Fruit fly (Drosophila melanogaster) whole organism, embryonic: ENCODE results near the gene CG7906.
A peak's percentile ranks its signal among the peaks of the same experiment; 100 is the strongest.

Experiments used
- BtbVII ChIP-seq: fragments of 200-800 bp; sonication (Bioruptor generic); optimal IDR thresholded peaks from 3 replicates; lab custom pipeline; 2017; ENCODE audit warnings: missing biosample characterization, mild to moderate bottlenecking, missing genetic modification characterization
- CG11456 ChIP-seq: fragments of 200-800 bp; sonication (Bioruptor generic); IDR thresholded peaks from 3 replicates; pipeline ENCODE4 v1.3.6; 2022; ENCODE audit warnings: missing biosample characterization, missing genetic modification characterization
- CG12155 ChIP-seq: fragments of 200-800 bp; sonication (Bioruptor generic); optimal IDR thresholded peaks from 3 replicates; lab custom pipeline; 2016; ENCODE audit warnings: missing biosample characterization, missing genetic modification characterization
- CG13287 ChIP-seq: fragments of 200-800 bp; sonication (Bioruptor generic); IDR thresholded peaks from 2 replicates; pipeline ENCODE4 v1.3.6; 2022; ENCODE audit warnings: missing biosample characterization, missing genetic modification characterization; ENCODE audit not compliant: partially characterized antibody
- CG13894 ChIP-seq: fragments of 200-800 bp; sonication (Bioruptor generic); optimal IDR thresholded peaks from 3 replicates; lab custom pipeline; 2018; ENCODE audit warnings: missing biosample characterization, mild to moderate bottlenecking, missing genetic modification characterization, moderate library complexity
- CG14014 ChIP-seq: fragments of 200-800 bp; sonication (Bioruptor generic); IDR thresholded peaks from 2 replicates; pipeline ENCODE4 v1.3.6; 2022; ENCODE audit warnings: missing biosample characterization, missing genetic modification characterization
- CG14667 ChIP-seq: fragments of 200-800 bp; sonication (Bioruptor generic); IDR thresholded peaks from 2 replicates; pipeline ENCODE4 v1.3.6; 2022; ENCODE audit warnings: missing biosample characterization, missing genetic modification characterization
- CG16813 ChIP-seq: fragments of 200-800 bp; sonication (Bioruptor generic); IDR thresholded peaks from 3 replicates; pipeline ENCODE4 v1.3.6; 2022; ENCODE audit warnings: missing biosample characterization, missing genetic modification characterization; ENCODE audit not compliant: partially characterized antibody
- CG18011 ChIP-seq: fragments of 200-800 bp; sonication (Bioruptor generic); optimal IDR thresholded peaks from 2 replicates; lab custom pipeline; 2017; ENCODE audit warnings: missing biosample characterization, missing genetic modification characterization, mild to moderate bottlenecking, moderate library complexity, missing genotype
- CG30403 ChIP-seq: fragments of 200-800 bp; sonication (Bioruptor generic); optimal IDR thresholded peaks from 3 replicates; lab custom pipeline; 2016; ENCODE audit warnings: missing biosample characterization, missing genetic modification characterization
- CG3281 ChIP-seq: fragments of 200-800 bp; sonication (Bioruptor generic); optimal IDR thresholded peaks from 3 replicates; lab custom pipeline; 2017; ENCODE audit warnings: missing biosample characterization, mild to moderate bottlenecking, missing genetic modification characterization
- CG33213 ChIP-seq: fragments of 200-800 bp; sonication (Bioruptor generic); optimal IDR thresholded peaks from 3 replicates; lab custom pipeline; 2016; ENCODE audit warnings: missing biosample characterization, missing genetic modification characterization
- CG3838 ChIP-seq: fragments of 200-800 bp; sonication (Bioruptor generic); optimal IDR thresholded peaks from 3 replicates; lab custom pipeline; 2016; ENCODE audit warnings: missing biosample characterization, missing genetic modification characterization
- CG42726 ChIP-seq: fragments of 200-800 bp; sonication (Bioruptor generic); IDR thresholded peaks from 2 replicates; pipeline ENCODE4 v1.3.6; 2022; ENCODE audit warnings: missing biosample characterization, missing genetic modification characterization; ENCODE audit not compliant: partially characterized antibody
- CG4328 ChIP-seq: fragments of 200-800 bp; sonication (Bioruptor generic); optimal IDR thresholded peaks from 3 replicates; lab custom pipeline; 2017; ENCODE audit warnings: missing biosample characterization, missing genetic modification reagents, missing genetic modification characterization
- CG4424 ChIP-seq: fragments of 200-800 bp; sonication (Bioruptor generic); optimal IDR thresholded peaks from 3 replicates; lab custom pipeline; 2016; ENCODE audit warnings: missing biosample characterization, missing genetic modification characterization
- CG5245 ChIP-seq: fragments of 200-800 bp; sonication (Bioruptor generic); optimal IDR thresholded peaks from 3 replicates; lab custom pipeline; 2016; ENCODE audit warnings: missing biosample characterization, missing genetic modification characterization
- CG7745 ChIP-seq: fragments of 200-800 bp; sonication (Bioruptor generic); optimal IDR thresholded peaks from 2 replicates; lab custom pipeline; 2018; ENCODE audit warnings: missing biosample characterization, mild to moderate bottlenecking, missing genetic modification characterization, moderate library complexity
- CG7963 ChIP-seq: fragments of 200-800 bp; sonication (Bioruptor generic); IDR thresholded peaks from 3 replicates; pipeline ENCODE4 v1.3.6; 2022; ENCODE audit warnings: missing biosample characterization, missing genetic modification characterization; ENCODE audit not compliant: partially characterized antibody
- CG8944 ChIP-seq: fragments of 200-800 bp; sonication (Bioruptor generic); optimal IDR thresholded peaks from 3 replicates; lab custom pipeline; 2016; ENCODE audit warnings: missing biosample characterization, missing genetic modification characterization
- CHES-1-like ChIP-seq: fragments of 200-800 bp; sonication (Bioruptor generic); optimal IDR thresholded peaks from 2 replicates; lab custom pipeline; 2016; ENCODE audit warnings: missing biosample characterization, missing genetic modification characterization
- Dad ChIP-seq: fragments of 200-800 bp; sonication (Bioruptor generic); optimal IDR thresholded peaks from 3 replicates; lab custom pipeline; 2016; ENCODE audit warnings: missing biosample characterization, missing genetic modification characterization
- Dek ChIP-seq: fragments of 200-800 bp; sonication (Bioruptor generic); optimal IDR thresholded peaks from 3 replicates; lab custom pipeline; 2019; ENCODE audit warnings: missing biosample characterization, mild to moderate bottlenecking, missing genetic modification characterization, moderate library complexity
- Drgx ChIP-seq: fragments of 200-800 bp; sonication (Bioruptor generic); IDR thresholded peaks from 2 replicates; pipeline ENCODE4 v1.3.6; 2022; ENCODE audit warnings: missing biosample characterization, missing genetic modification characterization
- Gug ChIP-seq: fragments of 200-800 bp; sonication (Bioruptor generic); IDR thresholded peaks from 4 replicates; pipeline ENCODE4 v1.3.6; 2022; ENCODE audit warnings: missing biosample characterization, missing genetic modification characterization
- Hsf ChIP-seq: fragments of 200-800 bp; sonication (Bioruptor generic); optimal IDR thresholded peaks from 3 replicates; lab custom pipeline; 2016; ENCODE audit warnings: missing biosample characterization, missing genetic modification characterization
- Pdp1 ChIP-seq, 2 experiments: fragments of 200-800 bp; sonication (Bioruptor generic); optimal IDR thresholded peaks; 3 replicates each; lab custom pipeline; 2016; ENCODE audit warnings: missing biosample characterization in 2 of 2, missing genetic modification characterization in 2 of 2, mild to moderate bottlenecking in 1 of 2, moderate library complexity in 1 of 2
- Sox102F ChIP-seq: fragments of 200-800 bp; sonication (Bioruptor generic); optimal IDR thresholded peaks from 2 replicates; lab custom pipeline; 2018; ENCODE audit warnings: missing biosample characterization, mild to moderate bottlenecking, missing genetic modification characterization, moderate library complexity
- Trl ChIP-seq, 3 experiments: fragments of >200 bp in 2 of 3; fragments of 200-800 bp in 1 of 3; sonication (Bioruptor generic) in 1 of 3; optimal IDR thresholded peaks; 2 replicates in 1 of 3; 3 replicates in 2 of 3; lab custom pipeline; 2016 to 2017; ENCODE audit warnings: missing biosample characterization in 1 of 3, missing genetic modification characterization in 1 of 3
- al ChIP-seq: fragments of 200-800 bp; sonication (Bioruptor generic); IDR thresholded peaks from 2 replicates; pipeline ENCODE4 v1.3.6; 2022; ENCODE audit warnings: missing biosample characterization, missing genetic modification characterization
- ase ChIP-seq: fragments of 200-800 bp; sonication (Bioruptor generic); IDR thresholded peaks from 3 replicates; pipeline ENCODE4 v1.3.6; 2022; ENCODE audit warnings: missing biosample characterization, missing genetic modification characterization
- bsh ChIP-seq, 2 experiments: fragments of 200-800 bp; sonication (Bioruptor generic); optimal IDR thresholded peaks; 2 replicates each; lab custom pipeline; 2017 to 2018; ENCODE audit warnings: mild to moderate bottlenecking in 2 of 2, missing biosample characterization in 2 of 2, missing genetic modification characterization in 2 of 2, moderate library complexity in 1 of 2
- cg ChIP-seq: fragments of 200-800 bp; sonication (Bioruptor generic); optimal IDR thresholded peaks from 3 replicates; lab custom pipeline; 2019; ENCODE audit warnings: missing biosample characterization, mild to moderate bottlenecking, missing genetic modification characterization, moderate library complexity
- chn ChIP-seq: fragments of 200-800 bp; sonication (Bioruptor generic); optimal IDR thresholded peaks from 2 replicates; lab custom pipeline; 2016; ENCODE audit warnings: missing biosample characterization, missing genetic modification characterization
- disco-r ChIP-seq: fragments of 200-800 bp; sonication (Bioruptor generic); optimal IDR thresholded peaks from 2 replicates; lab custom pipeline; 2016; ENCODE audit warnings: missing biosample characterization, missing genetic modification characterization
- eve ChIP-seq, 2 experiments: fragments of >200 bp; optimal IDR thresholded peaks; 2 replicates each; lab custom pipeline; 2017; ENCODE audit warnings: missing biosample characterization in 2 of 2, missing genetic modification characterization in 2 of 2
- fd64A ChIP-seq: fragments of 200-800 bp; sonication (Bioruptor generic); optimal IDR thresholded peaks from 3 replicates; lab custom pipeline; 2018; ENCODE audit warnings: missing biosample characterization, mild to moderate bottlenecking, missing genetic modification characterization
- gsb-n ChIP-seq: fragments of 200-800 bp; sonication (Bioruptor generic); optimal IDR thresholded peaks from 3 replicates; lab custom pipeline; 2018; ENCODE audit warnings: missing biosample characterization, mild to moderate bottlenecking, missing genetic modification characterization
- hth ChIP-seq: fragments of >200 bp; optimal IDR thresholded peaks from 2 replicates; lab custom pipeline; 2017; ENCODE audit warnings: inconsistent platforms
- jing ChIP-seq: fragments of 200-800 bp; sonication (Bioruptor generic); optimal IDR thresholded peaks from 2 replicates; lab custom pipeline; 2018; ENCODE audit warnings: missing biosample characterization, mild to moderate bottlenecking, missing genetic modification characterization
- jumu ChIP-seq: fragments of 200-800 bp; sonication (Bioruptor generic); optimal IDR thresholded peaks from 3 replicates; lab custom pipeline; 2016; ENCODE audit warnings: missing biosample characterization, missing genetic modification characterization
- nerfin-1 ChIP-seq: fragments of 200-800 bp; sonication (Bioruptor generic); optimal IDR thresholded peaks from 3 replicates; lab custom pipeline; 2019; ENCODE audit warnings: missing biosample characterization, mild to moderate bottlenecking, missing genetic modification characterization, moderate library complexity
- nom ChIP-seq: fragments of 200-800 bp; sonication (Bioruptor generic); optimal IDR thresholded peaks from 2 replicates; lab custom pipeline; 2017; ENCODE audit warnings: missing biosample characterization, missing genetic modification characterization, mild to moderate bottlenecking, moderate library complexity, missing genetic modification reagents
- oc ChIP-seq: fragments of 200-800 bp; sonication (Bioruptor generic); optimal IDR thresholded peaks from 2 replicates; lab custom pipeline; 2018; ENCODE audit warnings: missing biosample characterization, mild to moderate bottlenecking, missing genetic modification characterization, moderate library complexity
- sens-2 ChIP-seq: fragments of 200-800 bp; sonication (Bioruptor generic); IDR thresholded peaks from 2 replicates; pipeline ENCODE4 v1.3.6; 2022; ENCODE audit warnings: missing biosample characterization, missing genetic modification characterization
- sima ChIP-seq: fragments of 200-800 bp; sonication (Bioruptor generic); optimal IDR thresholded peaks from 2 replicates; lab custom pipeline; 2016; ENCODE audit warnings: missing biosample characterization, missing genetic modification characterization
- sob ChIP-seq: fragments of 200-800 bp; sonication (Bioruptor generic); IDR thresholded peaks from 2 replicates; pipeline ENCODE4 v1.3.6; 2022; ENCODE audit warnings: missing biosample characterization, missing genetic modification characterization
- vvl ChIP-seq: fragments of 200-800 bp; sonication (Bioruptor generic); IDR thresholded peaks from 2 replicates; pipeline ENCODE4 v1.3.6; 2022; ENCODE audit warnings: missing biosample characterization, missing genetic modification characterization

The CG7906 gene

DNA sequence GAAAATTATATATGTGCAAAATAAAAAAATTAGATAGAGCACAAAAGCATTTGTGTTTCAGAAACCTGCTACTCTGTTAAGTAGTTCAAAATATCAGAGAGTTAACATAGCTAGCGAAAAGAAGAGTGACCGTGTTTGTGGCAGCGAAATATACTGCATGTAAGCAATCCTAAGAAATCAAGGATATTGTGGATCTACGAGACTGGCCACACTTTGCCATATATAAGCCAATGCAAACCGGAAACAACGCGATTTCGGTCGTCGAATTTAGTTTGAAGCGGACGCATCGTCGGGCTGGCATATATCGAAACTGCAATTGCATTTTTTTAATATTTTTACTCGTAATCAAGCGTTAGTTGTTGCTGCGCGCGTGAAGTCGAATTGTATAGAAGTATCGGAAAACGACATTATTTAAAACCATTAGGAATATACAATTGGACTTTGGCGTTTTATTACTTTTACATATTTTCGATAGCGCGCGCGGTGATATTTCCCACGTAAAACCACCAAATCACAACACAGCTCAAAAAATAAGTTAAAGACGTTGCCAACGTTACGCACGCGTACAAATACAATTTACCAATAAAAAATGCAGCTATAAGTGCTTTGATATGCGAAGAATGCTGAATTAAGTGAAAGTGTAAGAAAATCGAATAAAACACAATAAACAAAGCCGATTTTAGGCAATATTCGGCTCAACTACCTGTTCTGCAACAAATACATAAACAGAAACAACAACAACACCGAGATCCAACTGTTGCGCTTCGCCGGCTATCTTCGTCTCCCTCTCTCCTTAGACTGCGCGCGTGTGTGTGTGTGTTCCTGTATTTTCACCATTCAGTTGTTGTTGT lies 45.6 kb upstream of the CG7906 start, which contains the start of gene nuf (continued):
- peak; percentile 82 for TF ChIP-seq BtbVII (GFP tag; lab: Kevin White, UChicago)
- peak; percentile 32; the same call in 1 of the 3 replicates for TF ChIP-seq CG7963 (GFP tag; lab: Robert Waterston, UW)
- no peak for TF ChIP-seq CG3838 (GFP tag; lab: Kevin White, UChicago)
- no peak for TF ChIP-seq CG11456 (GFP tag; lab: Robert Waterston, UW)
- no peak for TF ChIP-seq CG18011 (GFP tag; lab: Kevin White, UChicago)
- TF ChIP-seq nom (GFP tag; lab: Kevin White, UChicago), result peak; percentile 87
- TF ChIP-seq vvl (GFP tag; lab: Robert Waterston, UW), result peak; percentile 77
- no peak for TF ChIP-seq Trl (optimal IDR thresholded peaks at IDR 0.05; lab: Kevin White, UChicago)
- TF ChIP-seq Trl (GFP tag; optimal IDR thresholded peaks at IDR 0.05; lab: Kevin White, UChicago), result peak; percentile 16
- peak; percentile 35; the same call in 1 of the 2 replicates for TF ChIP-seq CG13287 (GFP tag; lab: Robert Waterston, UW)
- TF ChIP-seq jing, result no peak
- TF ChIP-seq CG4424, result no peak
- TF ChIP-seq CG8944 (GFP tag; lab: Kevin White, UChicago), result no peak
- TF ChIP-seq CG3281 (GFP tag; lab: Kevin White, UChicago), result peak; percentile 85
- peak; percentile 71 for TF ChIP-seq CG42726
- TF ChIP-seq hth (lab: Kevin White, UChicago), result no peak
- TF ChIP-seq CG5245 (GFP tag; lab: Kevin White, UChicago), result no peak
- no peak for TF ChIP-seq CG14014 (GFP tag; lab: Robert Waterston, UW)
- TF ChIP-seq CG13894 (tag; lab: Kevin White, UChicago), result peak; percentile 82
- TF ChIP-seq Pdp1 (GFP tag; optimal IDR thresholded peaks at IDR 0.05; lab: Kevin White, UChicago), result peak in 1 of 2 experiments; percentile 33
- no peak for TF ChIP-seq chn (GFP tag; lab: Kevin White, UChicago)
- no peak for TF ChIP-seq Dek (tag; lab: Kevin White, UChicago)
- no peak for TF ChIP-seq nerfin-1 (tag; lab: Kevin White, UChicago)
- TF ChIP-seq CG7745, result no peak
- no peak for TF ChIP-seq jumu (GFP tag; lab: Kevin White, UChicago)
- TF ChIP-seq CHES-1-like (GFP tag; lab: Kevin White, UChicago), result peak; percentile 37
- peak; percentile 55 for TF ChIP-seq fd64A (GFP tag; lab: Kevin White, UChicago)
- TF ChIP-seq CG4328 (GFP tag; lab: Kevin White, UChicago), result peak; percentile 75
- peak in 1 of 2 experiments; percentile 24 for TF ChIP-seq bsh (GFP tag; optimal IDR thresholded peaks at IDR 0.05; lab: Kevin White, UChicago)
- TF ChIP-seq CG30403 (GFP tag; lab: Kevin White, UChicago), result no peak
- TF ChIP-seq sens-2 (GFP tag; lab: Robert Waterston, UW), result no peak
- TF ChIP-seq ase (GFP tag; lab: Robert Waterston, UW), result no peak
- no peak for TF ChIP-seq disco-r (GFP tag; lab: Kevin White, UChicago)
- TF ChIP-seq CG16813, result no peak
- TF ChIP-seq Gug, result no peak
- TF ChIP-seq CG12155 (GFP tag; lab: Kevin White, UChicago), result no peak
- peak; percentile 29; the same call in 1 of the 2 replicates for TF ChIP-seq sob (GFP tag; lab: Robert Waterston, UW)
- TF ChIP-seq sima (GFP tag; lab: Kevin White, UChicago), result no peak
- no peak for TF ChIP-seq CG14667
- no peak for TF ChIP-seq Hsf (GFP tag; lab: Kevin White, UChicago)
- TF ChIP-seq eve (GFP tag; optimal IDR thresholded peaks at IDR 0.05; lab: Kevin White, UChicago), result peak in 1 of 2 experiments; percentile 50
- TF ChIP-seq cg, result peak; percentile 74
- no peak for TF ChIP-seq oc
- peak; percentile 7 for TF ChIP-seq Dad (GFP tag; lab: Kevin White, UChicago)
- TF ChIP-seq gsb-n, result peak; percentile 16
- peak; percentile 18; the same call in 1 of the 2 replicates for TF ChIP-seq Drgx (GFP tag; lab: Robert Waterston, UW)
- peak; percentile 80 for TF ChIP-seq CG33213 (GFP tag; lab: Kevin White, UChicago)
- no peak for TF ChIP-seq Sox102F (GFP tag; lab: Kevin White, UChicago)
- TF ChIP-seq al (GFP tag; lab: Robert Waterston, UW), result no peak
